Worm (Caenorhabditis elegans) whole organism, dauer: Measurements from ENCODE around the gene T05C1.3.

Experiments
- unc-62 ChIP-seq: sonication (generic microtip); optimal IDR thresholded peaks from 2 replicates; lab custom pipeline; 2017; ENCODE audit warnings: missing biosample characterization, missing genetic modification reagents, missing genetic modification characterization

T05C1.3 gene

ce11 chrII:4444811-4445210 is 44.4 kb downstream of the T05C1.3 start:
- no peak for TF ChIP-seq unc-62 (GFP tag; lab: Kevin White, UChicago)

- no peak for TF ChIP-seq unc-62 (GFP tag; lab: Kevin White, UChicago)
Observed at ce11 chrII:4441278-4441677, 47.9 kb downstream of the T05C1.3 start.

- no peak for TF ChIP-seq unc-62 (GFP tag; lab: Kevin White, UChicago)
Observed at ce11 chrII:4438601-4439000, 50.6 kb downstream of the T05C1.3 start, which contains the start of gene nhr-16. Gene nhr-16 (plus strand): TSS chrII:4438805.
